Fruit fly (Drosophila melanogaster) whole organism, embryonic: ENCODE measurements around the gene CG14618.

Experiments used
- Atf-2 ChIP-seq: fragments of 200-800 bp; sonication (Bioruptor generic); optimal IDR thresholded peaks from 2 replicates; lab custom pipeline; 2016; ENCODE audit warnings: missing biosample characterization, missing genetic modification characterization
- CG10147 ChIP-seq: fragments of 200-800 bp; sonication (Bioruptor generic); optimal IDR thresholded peaks from 2 replicates; lab custom pipeline; 2019; ENCODE audit warnings: missing biosample characterization, mild to moderate bottlenecking, missing genetic modification characterization, moderate library complexity
- CG10267 ChIP-seq: fragments of 200-800 bp; sonication (Bioruptor generic); optimal IDR thresholded peaks from 2 replicates; lab custom pipeline; 2018; ENCODE audit warnings: missing biosample characterization, mild to moderate bottlenecking, missing genetic modification characterization, moderate library complexity
- CG11085 ChIP-seq: fragments of 200-800 bp; sonication (Bioruptor generic); IDR thresholded peaks from 2 replicates; pipeline ENCODE4 v1.3.6; 2022; ENCODE audit warnings: missing biosample characterization, missing genetic modification characterization
- CG12769 ChIP-seq: fragments of 200-800 bp; sonication (Bioruptor generic); optimal IDR thresholded peaks from 2 replicates; lab custom pipeline; 2019; ENCODE audit warnings: missing biosample characterization, mild to moderate bottlenecking, missing genetic modification characterization, moderate library complexity
- CG14710 ChIP-seq: fragments of 200-800 bp; sonication (Bioruptor generic); optimal IDR thresholded peaks from 3 replicates; lab custom pipeline; 2019; ENCODE audit warnings: missing biosample characterization, mild to moderate bottlenecking, missing genetic modification characterization, moderate library complexity
- CG17186 ChIP-seq: fragments of 200-800 bp; sonication (Bioruptor generic); optimal IDR thresholded peaks from 3 replicates; lab custom pipeline; 2017; ENCODE audit warnings: missing biosample characterization, missing genetic modification reagents, missing genetic modification characterization
- CG17328 ChIP-seq: fragments of 200-800 bp; sonication (Bioruptor generic); IDR thresholded peaks from 2 replicates; pipeline ENCODE4 v1.3.6; 2022; ENCODE audit warnings: missing biosample characterization, missing genetic modification characterization
- CG17361 ChIP-seq: fragments of 200-800 bp; sonication (Bioruptor generic); IDR thresholded peaks from 3 replicates; pipeline ENCODE4 v1.3.6; 2022; ENCODE audit warnings: missing biosample characterization, missing genetic modification characterization
- CG17385 ChIP-seq: fragments of 200-800 bp; sonication (Bioruptor generic); optimal IDR thresholded peaks from 3 replicates; lab custom pipeline; 2018; ENCODE audit warnings: missing biosample characterization, mild to moderate bottlenecking, missing genetic modification characterization
- CG17802 ChIP-seq: fragments of 200-800 bp; sonication (Bioruptor generic); optimal IDR thresholded peaks from 2 replicates; lab custom pipeline; 2018; ENCODE audit warnings: missing biosample characterization, mild to moderate bottlenecking, missing genetic modification characterization, moderate library complexity
- CG2129 ChIP-seq: fragments of 200-800 bp; sonication (Bioruptor generic); IDR thresholded peaks from 2 replicates; pipeline ENCODE4 v1.3.6; 2022; ENCODE audit warnings: missing biosample characterization, missing genetic modification characterization; ENCODE audit not compliant: partially characterized antibody
- CG30020 ChIP-seq: fragments of 200-800 bp; optimal IDR thresholded peaks from 2 replicates; lab custom pipeline; 2019; ENCODE audit warnings: missing biosample characterization, mild to moderate bottlenecking, missing genetic modification characterization, moderate library complexity
- CG30431 ChIP-seq: fragments of 200-800 bp; sonication (Bioruptor generic); optimal IDR thresholded peaks from 2 replicates; lab custom pipeline; 2017; ENCODE audit warnings: missing biosample characterization, missing genetic modification characterization
- CG5180 ChIP-seq: fragments of 200-800 bp; sonication (Bioruptor generic); optimal IDR thresholded peaks from 3 replicates; lab custom pipeline; 2017; ENCODE audit warnings: missing biosample characterization, missing genetic modification characterization, mild to moderate bottlenecking, moderate library complexity, missing genetic modification reagents
- CG7839 ChIP-seq: fragments of 200-800 bp; sonication (Bioruptor generic); optimal IDR thresholded peaks from 3 replicates; lab custom pipeline; 2018; ENCODE audit warnings: missing biosample characterization, mild to moderate bottlenecking, missing genetic modification characterization, moderate library complexity
- CG7928 ChIP-seq: fragments of 200-800 bp; sonication (Bioruptor generic); optimal IDR thresholded peaks from 2 replicates; lab custom pipeline; 2017; ENCODE audit warnings: missing biosample characterization, mild to moderate bottlenecking, missing genetic modification characterization
- CG8290 ChIP-seq, 3 experiments: fragments of 200-800 bp; sonication (Bioruptor generic); optimal IDR thresholded peaks; 2 replicates each; lab custom pipeline; 2016 to 2019; ENCODE audit warnings: missing biosample characterization in 3 of 3, missing genetic modification characterization in 3 of 3, mild to moderate bottlenecking in 2 of 3, moderate library complexity in 1 of 3
- CG9215 ChIP-seq: fragments of 200-800 bp; sonication (Bioruptor generic); IDR thresholded peaks from 2 replicates; pipeline ENCODE4 v1.3.6; 2022; ENCODE audit warnings: missing biosample characterization, missing genetic modification characterization
- CG9817 ChIP-seq: fragments of 200-800 bp; sonication (Bioruptor generic); optimal IDR thresholded peaks from 2 replicates; lab custom pipeline; 2018; ENCODE audit warnings: missing biosample characterization, mild to moderate bottlenecking, missing genetic modification characterization, moderate library complexity
- CoRest ChIP-seq: fragments of 200-800 bp; sonication (Bioruptor generic); optimal IDR thresholded peaks from 3 replicates; lab custom pipeline; 2018; ENCODE audit warnings: missing biosample characterization, mild to moderate bottlenecking, missing genetic modification characterization, moderate library complexity
- Dref ChIP-seq: fragments of 200-800 bp; sonication (Bioruptor generic); IDR thresholded peaks from 2 replicates; pipeline ENCODE4 v1.3.6; 2022; ENCODE audit warnings: missing biosample characterization, missing genetic modification characterization
- Drgx ChIP-seq: fragments of 200-800 bp; sonication (Bioruptor generic); IDR thresholded peaks from 2 replicates; pipeline ENCODE4 v1.3.6; 2022; ENCODE audit warnings: missing biosample characterization, missing genetic modification characterization
- Gug ChIP-seq: fragments of 200-800 bp; sonication (Bioruptor generic); IDR thresholded peaks from 4 replicates; pipeline ENCODE4 v1.3.6; 2022; ENCODE audit warnings: missing biosample characterization, missing genetic modification characterization
- Myb ChIP-seq: fragments of 200-800 bp; sonication (Bioruptor generic); optimal IDR thresholded peaks from 2 replicates; lab custom pipeline; 2016; ENCODE audit warnings: missing biosample characterization, missing genetic modification characterization
- Scr ChIP-seq: fragments of 200-800 bp; sonication (Bioruptor generic); IDR thresholded peaks from 2 replicates; pipeline ENCODE4 v1.3.6; 2022; ENCODE audit warnings: missing biosample characterization, missing genetic modification characterization; ENCODE audit not compliant: partially characterized antibody
- Sin3A ChIP-seq: fragments of >200 bp; optimal IDR thresholded peaks from 2 replicates; lab custom pipeline; 2018
- Spps ChIP-seq: fragments of 200-800 bp; sonication (Bioruptor generic); optimal IDR thresholded peaks from 2 replicates; lab custom pipeline; 2018; ENCODE audit warnings: missing biosample characterization, mild to moderate bottlenecking, missing genetic modification characterization
- Usf ChIP-seq: fragments of 200-800 bp; sonication (Bioruptor generic); optimal IDR thresholded peaks from 2 replicates; lab custom pipeline; 2017; ENCODE audit warnings: missing genotype, missing biosample characterization, missing genetic modification characterization
- Xrp1 ChIP-seq: fragments of 200-800 bp; sonication (Bioruptor generic); IDR thresholded peaks from 2 replicates; pipeline ENCODE4 v1.3.6; 2022; ENCODE audit warnings: missing biosample characterization, missing genetic modification characterization
- ac ChIP-seq: fragments of 200-800 bp; sonication (Bioruptor generic); optimal IDR thresholded peaks from 3 replicates; lab custom pipeline; 2017; ENCODE audit warnings: missing biosample characterization, mild to moderate bottlenecking, missing genetic modification characterization
- amos ChIP-seq: fragments of 200-800 bp; sonication (Bioruptor generic); IDR thresholded peaks from 2 replicates; pipeline ENCODE4 v1.3.6; 2022; ENCODE audit warnings: missing biosample characterization, missing genetic modification characterization; ENCODE audit not compliant: partially characterized antibody
- ap ChIP-seq: fragments of 200-800 bp; sonication (Bioruptor generic); IDR thresholded peaks from 2 replicates; pipeline ENCODE4 v1.3.6; 2022; ENCODE audit warnings: missing biosample characterization, missing genetic modification characterization
- bigmax ChIP-seq: fragments of 200-800 bp; sonication (Bioruptor generic); optimal IDR thresholded peaks from 2 replicates; lab custom pipeline; 2018; ENCODE audit warnings: missing biosample characterization, mild to moderate bottlenecking, missing genetic modification characterization
- cad ChIP-seq: fragments of >200 bp; optimal IDR thresholded peaks from 2 replicates; lab custom pipeline; 2017; ENCODE audit warnings: missing biosample characterization, missing genetic modification characterization
- chinmo ChIP-seq: fragments of 200-800 bp; sonication (Bioruptor generic); IDR thresholded peaks from 4 replicates; pipeline ENCODE4 v1.3.6; 2022; ENCODE audit warnings: missing biosample characterization, missing genetic modification characterization; ENCODE audit not compliant: partially characterized antibody
- corto ChIP-seq: fragments of 200-800 bp; sonication (Bioruptor generic); optimal IDR thresholded peaks from 2 replicates; lab custom pipeline; 2016; ENCODE audit warnings: missing biosample characterization, mild to moderate bottlenecking, missing genetic modification characterization, moderate library complexity
- crp ChIP-seq, 2 experiments: fragments of 200-800 bp; sonication (Bioruptor generic); optimal IDR thresholded peaks; 2 replicates in 1 of 2; 3 replicates in 1 of 2; lab custom pipeline; 2017; ENCODE audit warnings: missing biosample characterization in 2 of 2, missing genetic modification characterization in 2 of 2, mild to moderate bottlenecking in 1 of 2, moderate library complexity in 1 of 2
- gfzf ChIP-seq: fragments of 200-800 bp; sonication (Bioruptor generic); optimal IDR thresholded peaks from 2 replicates; lab custom pipeline; 2016; ENCODE audit warnings: missing biosample characterization, mild to moderate bottlenecking, missing genetic modification characterization, moderate library complexity
- lmd ChIP-seq: fragments of 200-800 bp; sonication (Bioruptor generic); IDR thresholded peaks from 2 replicates; pipeline ENCODE4 v1.3.6; 2022; ENCODE audit warnings: missing biosample characterization, missing genetic modification characterization
- mld ChIP-seq: fragments of 200-800 bp; sonication (Bioruptor generic); IDR thresholded peaks from 3 replicates; pipeline ENCODE4 v1.3.6; 2022; ENCODE audit warnings: missing biosample characterization, missing genetic modification characterization; ENCODE audit not compliant: partially characterized antibody
- org-1 ChIP-seq: fragments of 200-800 bp; sonication (Bioruptor generic); optimal IDR thresholded peaks from 2 replicates; lab custom pipeline; 2017; ENCODE audit warnings: missing biosample characterization, missing genetic modification characterization
- pfk ChIP-seq: fragments of 200-800 bp; sonication (Bioruptor generic); optimal IDR thresholded peaks from 2 replicates; lab custom pipeline; 2018; ENCODE audit warnings: missing biosample characterization, mild to moderate bottlenecking, missing genetic modification characterization, moderate library complexity
- phol ChIP-seq: fragments of 200-800 bp; sonication (Bioruptor generic); optimal IDR thresholded peaks from 3 replicates; lab custom pipeline; 2018; ENCODE audit warnings: missing biosample characterization, mild to moderate bottlenecking, missing genetic modification characterization, moderate library complexity
- psq ChIP-seq: fragments of 200-800 bp; sonication (Bioruptor generic); optimal IDR thresholded peaks from 2 replicates; lab custom pipeline; 2017; ENCODE audit warnings: missing biosample characterization, missing genetic modification characterization
- pzg ChIP-seq: fragments of 200-800 bp; sonication (Bioruptor generic); optimal IDR thresholded peaks from 3 replicates; lab custom pipeline; 2018; ENCODE audit warnings: missing biosample characterization, mild to moderate bottlenecking, missing genetic modification characterization, moderate library complexity
- sisA ChIP-seq: fragments of 200-800 bp; sonication (Bioruptor generic); IDR thresholded peaks from 2 replicates; pipeline ENCODE4 v1.3.6; 2022; ENCODE audit warnings: missing biosample characterization, missing genetic modification characterization
- sqz ChIP-seq: fragments of 200-800 bp; sonication (Bioruptor generic); optimal IDR thresholded peaks from 3 replicates; lab custom pipeline; 2018; ENCODE audit warnings: missing biosample characterization, mild to moderate bottlenecking, missing genetic modification characterization
- z ChIP-seq: fragments of 200-800 bp; sonication (Bioruptor generic); IDR thresholded peaks from 3 replicates; pipeline ENCODE4 v1.3.6; 2022; ENCODE audit warnings: missing biosample characterization, missing genetic modification characterization

CG14618 gene

dm6 chrX:22481860-22482544 lies 8.5 kb downstream of the CG14618 start, which contains the start of the genes Cp110 and CG12576 (continued):
- peak; percentile 79 for TF ChIP-seq Myb (GFP tag; lab: Kevin White, UChicago)
- TF ChIP-seq mld (GFP tag; lab: Robert Waterston, UW): 0 out of 3 replicates have a peak, but pooled peaks have one; percentile 21
- peak; percentile 33; the same call in 1 of the 2 replicates for TF ChIP-seq amos (GFP tag; lab: Robert Waterston, UW)
- TF ChIP-seq CG2129 (GFP tag; lab: Robert Waterston, UW): no peak
- TF ChIP-seq crp (GFP tag; optimal IDR thresholded peaks at IDR 0.05; lab: Kevin White, UChicago): peak in 1 of 2 experiments; percentile 76
- no peak for TF ChIP-seq CG17385 (GFP tag; lab: Kevin White, UChicago)
- peak; percentile 73 for TF ChIP-seq gfzf
- no peak for TF ChIP-seq Xrp1
- no peak for TF ChIP-seq z (GFP tag; lab: Robert Waterston, UW)
- TF ChIP-seq CG9817 (tag; lab: Kevin White, UChicago): no peak
- TF ChIP-seq CG9215: no peak
- TF ChIP-seq Scr (GFP tag; lab: Robert Waterston, UW): peak; percentile 37; the same call in 1 of the 2 replicates
- no peak for TF ChIP-seq CG17361 (GFP tag; lab: Robert Waterston, UW)
- TF ChIP-seq CG5180 (GFP tag; lab: Kevin White, UChicago): no peak
- TF ChIP-seq cad (GFP tag; lab: Kevin White, UChicago): no peak
- TF ChIP-seq phol (tag; lab: Kevin White, UChicago): peak; percentile 6
- peak; percentile 26 for TF ChIP-seq CG12769 (tag; lab: Kevin White, UChicago)
- no peak for TF ChIP-seq Drgx
- no peak for TF ChIP-seq lmd (GFP tag; lab: Robert Waterston, UW)
- TF ChIP-seq bigmax (GFP tag; lab: Kevin White, UChicago): no peak
- no peak for TF ChIP-seq sqz (GFP tag; lab: Kevin White, UChicago)
- TF ChIP-seq CG11085 (GFP tag; lab: Robert Waterston, UW): no peak
- peak; percentile 8 for TF ChIP-seq CG17186 (GFP tag; lab: Kevin White, UChicago)
- peak; percentile 57 for TF ChIP-seq pzg (GFP tag; lab: Kevin White, UChicago)
- peak; percentile 56 for TF ChIP-seq Dref (GFP tag; lab: Robert Waterston, UW)
- peak; percentile 86 for TF ChIP-seq Sin3A
- TF ChIP-seq CG17328 (GFP tag; lab: Robert Waterston, UW): 0 out of 2 replicates have a peak, but pooled peaks have one; percentile 5
- TF ChIP-seq CG7928: peak; percentile 79
- no peak for TF ChIP-seq chinmo
- peak; percentile 32 for TF ChIP-seq CG14710 (tag; lab: Kevin White, UChicago)
- TF ChIP-seq Gug (GFP tag; lab: Robert Waterston, UW): no peak
- no peak for TF ChIP-seq CG17802 (tag; lab: Kevin White, UChicago)
- TF ChIP-seq pfk (GFP tag; lab: Kevin White, UChicago): no peak
- TF ChIP-seq Spps (tag; lab: Kevin White, UChicago): no peak
- TF ChIP-seq psq (GFP tag; lab: Kevin White, UChicago): no peak
- TF ChIP-seq CG7839: no peak
- peak; percentile 3 for TF ChIP-seq CG10267 (tag; lab: Kevin White, UChicago)
- TF ChIP-seq CG8290 (GFP tag; optimal IDR thresholded peaks at IDR 0.05; lab: Kevin White, UChicago): no peak
- TF ChIP-seq CG8290 (tag; optimal IDR thresholded peaks at IDR 0.05; lab: Kevin White, UChicago): peak in 1 of 2 experiments; percentile 28
- no peak for TF ChIP-seq CG30431 (GFP tag; lab: Kevin White, UChicago)
- TF ChIP-seq ap (GFP tag; lab: Robert Waterston, UW): no peak
- no peak for TF ChIP-seq org-1 (GFP tag; lab: Kevin White, UChicago)
- TF ChIP-seq corto (GFP tag; lab: Kevin White, UChicago): no peak
- TF ChIP-seq Atf-2: no peak
- peak; percentile 3 for TF ChIP-seq CoRest (tag; lab: Kevin White, UChicago)
- TF ChIP-seq Usf (GFP tag; lab: Kevin White, UChicago): no peak
- peak; percentile 30 for TF ChIP-seq CG30020
- no peak for TF ChIP-seq sisA
- TF ChIP-seq CG10147: no peak
- TF ChIP-seq ac (GFP tag; lab: Kevin White, UChicago): no peak
